Fruit fly (Drosophila melanogaster) Kc167 (cell line): Measurements from ENCODE around the gene D12.

ENCODE experiments used
- Sin3A ChIP-seq: fragments of >200 bp; optimal IDR thresholded peaks from 2 replicates; lab custom pipeline; 2018; ENCODE audit warnings: missing external identifiers
- psq ChIP-seq: fragments of >200 bp; optimal IDR thresholded peaks from 2 replicates; lab custom pipeline; 2017; ENCODE audit warnings: missing external identifiers

DNA sequence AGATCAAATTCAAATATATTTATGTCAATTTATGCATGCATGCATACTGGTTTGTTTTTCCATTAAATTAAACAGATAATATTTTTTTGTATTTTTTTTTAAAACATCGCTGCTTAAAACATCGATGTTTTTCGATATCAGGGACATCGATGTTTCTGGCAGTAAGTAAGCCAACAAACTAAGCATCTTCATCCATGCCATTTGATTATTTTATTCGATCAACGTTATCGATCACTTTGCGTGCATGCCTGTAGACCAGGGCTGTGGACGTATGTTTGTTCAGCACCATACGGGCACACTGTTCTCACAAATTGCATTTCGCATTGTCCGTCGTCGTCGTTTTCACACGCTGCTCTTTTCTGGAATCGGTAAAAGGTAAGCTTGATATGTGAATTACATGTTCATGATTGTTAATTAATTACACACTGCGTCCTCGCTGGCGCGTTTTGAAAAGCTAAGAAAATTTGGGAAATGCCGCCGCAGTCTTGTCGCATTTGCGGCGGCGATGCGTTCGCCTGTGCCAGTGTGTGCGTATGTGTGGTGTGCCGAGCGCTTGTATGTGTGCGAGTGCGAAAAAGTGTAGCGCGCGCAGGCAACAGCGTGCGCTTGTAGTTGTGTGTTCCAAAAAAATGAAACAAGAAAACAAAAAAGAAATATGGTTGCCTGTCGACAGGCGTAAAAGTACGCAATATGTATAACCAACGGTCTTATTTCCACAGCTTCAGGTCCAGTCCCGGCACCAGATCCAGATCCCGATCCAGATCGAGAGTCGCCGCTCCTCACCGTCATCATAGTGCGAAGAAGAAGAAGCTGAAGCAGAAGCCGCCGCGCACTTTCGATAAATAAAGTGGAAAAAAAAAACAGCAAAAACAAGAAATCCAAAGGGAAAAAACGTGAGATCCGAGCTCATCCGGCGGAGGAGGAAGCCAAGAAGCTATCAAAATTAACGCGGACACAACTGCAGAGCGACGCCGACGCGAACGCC, 33.6 kb downstream of the D12 start, which contains the start of gene emb:
- TF ChIP-seq psq (lab: Kevin White, UChicago), result peak; percentile 68
- no peak for TF ChIP-seq Sin3A (lab: Kevin White, UChicago)
